Worm (Caenorhabditis elegans) whole organism, late embryonic: ENCODE data around the gene col-143.

ENCODE experiments used
- K02D7.2 ChIP-seq: sonication (generic microtip); optimal IDR thresholded peaks from 2 replicates; lab custom pipeline; 2017; ENCODE audit warnings: mild to moderate bottlenecking, missing genetic modification characterization, missing compliant biosample characterization
- T23F11.4 ChIP-seq: fragments of 200-800 bp; sonication (Bioruptor generic); optimal IDR thresholded peaks from 2 replicates; lab custom pipeline; 2018; ENCODE audit warnings: mild to moderate bottlenecking, missing genetic modification characterization, missing compliant biosample characterization
- ceh-18 ChIP-seq: sonication (generic microtip); optimal IDR thresholded peaks from 2 replicates; lab custom pipeline; 2016; ENCODE audit warnings: missing genetic modification characterization, missing compliant biosample characterization
- dmd-4 ChIP-seq: sonication (generic microtip); optimal IDR thresholded peaks from 2 replicates; lab custom pipeline; 2016; ENCODE audit warnings: borderline replicate concordance, missing genetic modification characterization, missing compliant biosample characterization
- pros-1 ChIP-seq: fragments of 150-350 bp; optimal IDR thresholded peaks from 2 replicates; lab custom pipeline; 2014; ENCODE audit warnings: missing biosample characterization, missing genetic modification reagents, missing genetic modification characterization
- sox-4 ChIP-seq: sonication (generic microtip); optimal IDR thresholded peaks from 2 replicates; lab custom pipeline; 2017; ENCODE audit warnings: mild to moderate bottlenecking, missing genetic modification characterization, inconsistent platforms, missing compliant biosample characterization

DNA sequence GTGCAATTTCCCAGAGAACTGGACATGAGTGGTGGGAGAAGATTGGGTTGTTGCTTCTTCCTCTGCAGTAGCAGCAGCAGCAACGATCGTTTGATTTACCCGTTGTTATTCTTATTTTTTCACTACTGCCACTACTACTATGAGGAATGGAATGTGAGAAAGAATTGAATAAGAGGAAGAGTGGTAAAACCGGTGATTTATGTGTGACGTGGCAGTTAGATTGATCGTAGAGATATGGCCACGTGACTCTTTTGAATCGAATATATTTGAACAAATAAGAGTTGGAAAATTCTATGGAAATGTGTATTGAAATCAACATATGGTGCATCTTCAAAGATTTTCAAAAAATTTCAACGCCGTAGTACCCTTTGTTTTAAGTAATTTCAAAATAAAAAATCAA, 39.2 kb upstream of the col-143 start:
- TF ChIP-seq T23F11.4 (GFP tag; lab: Kevin White, UChicago) (no peak), pros-1 (tag; lab: Kevin White, UChicago) (no peak), ceh-18 (tag; lab: Kevin White, UChicago) (no peak), K02D7.2 (tag; lab: Kevin White, UChicago) (no peak), dmd-4 (tag; lab: Kevin White, UChicago) (no peak), sox-4 (tag; lab: Kevin White, UChicago) (no peak)
